Worm (Caenorhabditis elegans): ENCODE results near the gene ZK856.16.

The ZK856.16 gene

ce11 chrV:10246967-10247366 is 41.6 kb upstream of the ZK856.16 start:
- TF ChIP-seq daf-12 (tag; optimal IDR thresholded peaks at IDR 0.05) (no peak), lin-15B (tag; optimal IDR thresholded peaks at IDR 0.05) (no peak), snpc-4 (tag; optimal IDR thresholded peaks at IDR 0.05) (peak; percentile 10), nfya-1 (tag; optimal IDR thresholded peaks at IDR 0.05; ENCODE audit: insufficient read depth) (peak; percentile 41), hmg-11 (tag; optimal IDR thresholded peaks at IDR 0.05) (peak; percentile 38), lin-39 (tag; optimal IDR thresholded peaks at IDR 0.05) (peak; percentile 13), pha-4 (tag; optimal IDR thresholded peaks at IDR 0.05) (peak; percentile 67), elt-2 (tag; optimal IDR thresholded peaks at IDR 0.05) (peak; percentile 19), ama-1 (optimal IDR thresholded peaks at IDR 0.05) (no peak), pqm-1 (tag; optimal IDR thresholded peaks at IDR 0.05) (no peak), mdl-1 (tag; optimal IDR thresholded peaks at IDR 0.05) (no peak)

- TF ChIP-seq mdl-1 (tag; optimal IDR thresholded peaks at IDR 0.05) (peak; percentile 89), fkh-10 (GFP tag; optimal IDR thresholded peaks at IDR 0.05) (peak; percentile 57), lin-15B (tag; optimal IDR thresholded peaks at IDR 0.05) (peak; percentile 34), egl-27 (tag; optimal IDR thresholded peaks at IDR 0.05) (no peak), nhr-28 (tag; optimal IDR thresholded peaks at IDR 0.05) (no peak), nhr-23 (tag; optimal IDR thresholded peaks at IDR 0.05) (no peak), pha-4 (tag; optimal IDR thresholded peaks at IDR 0.05) (peak; percentile 79), nhr-67 (tag; optimal IDR thresholded peaks at IDR 0.05) (no peak), egl-5 (tag; optimal IDR thresholded peaks at IDR 0.05) (peak; percentile 62), nhr-25 (tag; optimal IDR thresholded peaks at IDR 0.05) (no peak), lin-39 (tag; optimal IDR thresholded peaks at IDR 0.05) (peak; percentile 94), skn-1 (tag; optimal IDR thresholded peaks at IDR 0.05) (no peak), ztf-4 (tag; optimal IDR thresholded peaks at IDR 0.05) (no peak), snpc-4 (tag; optimal IDR thresholded peaks at IDR 0.05) (peak; percentile 18), nfya-1 (tag; optimal IDR thresholded peaks at IDR 0.05; ENCODE audit: insufficient read depth) (peak; percentile 66), fos-1 (tag; optimal IDR thresholded peaks at IDR 0.05) (no peak), nhr-77 (tag; optimal IDR thresholded peaks at IDR 0.05) (no peak)
These were observed 41.1 kb upstream of the ZK856.16 start for ce11 chrV:10246443-10246885.

- TF ChIP-seq skn-1 (tag; optimal IDR thresholded peaks at IDR 0.05) (no peak), sea-2 (GFP tag; optimal IDR thresholded peaks at IDR 0.05) (no peak), pqm-1 (tag; optimal IDR thresholded peaks at IDR 0.05) (peak; percentile 30), elt-2 (tag; optimal IDR thresholded peaks at IDR 0.05) (peak; percentile 38), pha-4 (tag; optimal IDR thresholded peaks at IDR 0.05) (peak; percentile 90)
These were observed 40.2 kb upstream of the ZK856.16 start for ce11 chrV:10245615-10246014.

DNA sequence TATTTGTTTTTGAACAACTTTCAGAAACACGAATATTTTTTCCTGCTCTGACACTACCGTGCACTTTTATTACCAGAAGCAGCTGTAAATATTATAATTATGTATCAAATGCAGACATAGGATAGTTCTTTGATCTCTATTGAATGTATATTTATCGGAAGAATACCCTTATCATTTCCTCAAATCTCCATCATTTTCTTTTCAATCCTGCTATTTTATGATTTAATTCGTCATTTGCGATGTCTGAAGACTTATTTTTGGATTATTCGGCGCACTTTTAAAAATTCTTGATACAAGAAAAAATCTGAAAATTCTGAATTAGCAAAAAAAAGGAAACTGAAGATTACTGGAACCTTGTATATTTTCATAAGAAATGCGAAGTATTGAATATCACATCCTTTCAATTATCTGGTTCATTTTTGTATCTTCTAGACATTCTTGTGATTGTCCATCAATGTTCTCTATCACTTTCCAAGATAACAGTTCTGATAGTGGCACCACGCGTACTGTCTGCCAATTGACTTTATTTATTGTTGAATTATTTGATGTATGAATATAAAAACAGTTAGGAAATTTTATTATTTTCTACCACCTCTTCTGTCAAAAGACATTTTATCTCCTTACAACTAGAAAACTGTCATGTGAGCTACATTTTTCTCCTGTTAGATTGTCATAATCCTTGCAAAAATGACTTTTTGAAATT is 38.8 kb upstream of the ZK856.16 start:
- peak; percentile 68 for TF ChIP-seq elt-2 (tag; optimal IDR thresholded peaks at IDR 0.05)
- peak; percentile 2 for TF ChIP-seq pqm-1 (tag; optimal IDR thresholded peaks at IDR 0.05)
- no peak for TF ChIP-seq nhr-23 (tag; optimal IDR thresholded peaks at IDR 0.05)
- no peak for TF ChIP-seq nhr-25 (tag; optimal IDR thresholded peaks at IDR 0.05)

- no peak for TF ChIP-seq mml-1 (tag; optimal IDR thresholded peaks at IDR 0.05)
- no peak for TF ChIP-seq lin-39 (tag; optimal IDR thresholded peaks at IDR 0.05)
- no peak for TF ChIP-seq elt-3 (tag; optimal IDR thresholded peaks at IDR 0.05)
- no peak for TF ChIP-seq nhr-77 (tag; optimal IDR thresholded peaks at IDR 0.05)
- no peak for TF ChIP-seq ceh-82 (tag; optimal IDR thresholded peaks at IDR 0.05)
- TF ChIP-seq egl-5 (tag; optimal IDR thresholded peaks at IDR 0.05): no peak
- no peak for TF ChIP-seq nhr-76 (tag; optimal IDR thresholded peaks at IDR 0.05)
- no peak for TF ChIP-seq ztf-4 (tag; optimal IDR thresholded peaks at IDR 0.05)
- TF ChIP-seq nhr-237 (tag; optimal IDR thresholded peaks at IDR 0.05): no peak
- TF ChIP-seq snpc-4 (tag; optimal IDR thresholded peaks at IDR 0.05): no peak
- no peak for TF ChIP-seq nhr-11 (tag; optimal IDR thresholded peaks at IDR 0.05)
- TF ChIP-seq ceh-16 (tag; optimal IDR thresholded peaks at IDR 0.05): no peak
- no peak for TF ChIP-seq pha-4 (tag; optimal IDR thresholded peaks at IDR 0.05)
These were observed 37.7 kb upstream of the ZK856.16 start, which contains the start of gene C12D8.9 for ce11 chrV:10243105-10243504. TSS of gene C12D8.9 (minus strand) at chrV:10243205.
